Worm (Caenorhabditis elegans) whole organism, L2 larva: ENCODE results near the gene C30G4.4.
"Not testable (repeated sequence)": the region's sequence is repeated elsewhere in the genome, so short reads cannot be mapped to it uniquely, and the experiment has no call there.

ENCODE experiments used
- C34F6.9 ChIP-seq: fragments of 150-350 bp; optimal IDR thresholded peaks from 2 replicates; lab custom pipeline; 2014; ENCODE audit warnings: missing biosample characterization, missing genetic modification characterization
- F13H6.1 ChIP-seq: sonication (generic microtip); optimal IDR thresholded peaks from 2 replicates; lab custom pipeline; 2016; ENCODE audit warnings: missing genetic modification characterization, missing compliant biosample characterization
- R02D3.7 ChIP-seq: fragments of 150-350 bp; optimal IDR thresholded peaks from 2 replicates; lab custom pipeline; 2014; ENCODE audit warnings: missing biosample characterization, missing genetic modification characterization
- Y55F3AM.14 ChIP-seq: fragments of 200-800 bp; sonication (Bioruptor generic); optimal IDR thresholded peaks from 2 replicates; lab custom pipeline; 2018; ENCODE audit warnings: mild to moderate bottlenecking, missing genetic modification characterization, missing compliant biosample characterization
- ZK546.5 ChIP-seq: sonication (generic microtip); optimal IDR thresholded peaks from 2 replicates; lab custom pipeline; 2017; ENCODE audit warnings: missing biosample characterization, missing genetic modification characterization
- alr-1 ChIP-seq: fragments of 150-350 bp; optimal IDR thresholded peaks from 2 replicates; lab custom pipeline; 2014; ENCODE audit warnings: missing biosample characterization, missing genetic modification characterization
- aly-2 ChIP-seq: fragments of 150-350 bp; optimal IDR thresholded peaks from 2 replicates; lab custom pipeline; 2014; ENCODE audit warnings: missing biosample characterization, missing genetic modification characterization
- ama-1 ChIP-seq: fragments of 150-350 bp; optimal IDR thresholded peaks from 2 replicates; lab custom pipeline; 2018; ENCODE audit warnings: inconsistent platforms
- ceh-16 ChIP-seq: fragments of 150-350 bp; optimal IDR thresholded peaks from 2 replicates; lab custom pipeline; 2014; ENCODE audit warnings: missing biosample characterization, missing genetic modification characterization
- ceh-82 ChIP-seq: fragments of 150-350 bp; optimal IDR thresholded peaks from 2 replicates; lab custom pipeline; 2014; ENCODE audit warnings: missing biosample characterization, missing genetic modification characterization
- egl-27 ChIP-seq: sonication (generic microtip); optimal IDR thresholded peaks from 3 replicates; lab custom pipeline; 2017; ENCODE audit warnings: missing biosample characterization, missing genetic modification reagents, missing genetic modification characterization
- gmeb-1 ChIP-seq: fragments of 150-350 bp; optimal IDR thresholded peaks from 2 replicates; lab custom pipeline; 2014; ENCODE audit warnings: missing biosample characterization, missing genetic modification characterization
- lin-11 ChIP-seq: fragments of 150-350 bp; sonication (generic microtip); optimal IDR thresholded peaks from 2 replicates; lab custom pipeline; 2014; ENCODE audit warnings: missing biosample characterization, missing genetic modification characterization, inconsistent platforms, mixed read lengths
- lin-13 ChIP-seq: fragments of 150-350 bp; optimal IDR thresholded peaks from 2 replicates; lab custom pipeline; 2014; ENCODE audit warnings: missing biosample characterization, missing genetic modification reagents, missing genetic modification characterization
- lin-39 ChIP-seq: fragments of 150-350 bp; optimal IDR thresholded peaks from 2 replicates; lab custom pipeline; 2014; ENCODE audit warnings: missing biosample characterization, missing genetic modification reagents, missing genetic modification characterization
- mab-5 ChIP-seq: fragments of 150-350 bp; optimal IDR thresholded peaks from 2 replicates; lab custom pipeline; 2014; ENCODE audit warnings: missing biosample characterization, missing genetic modification characterization
- mbf-1 ChIP-seq: sonication (generic microtip); optimal IDR thresholded peaks from 2 replicates; lab custom pipeline; 2017; ENCODE audit warnings: missing biosample characterization, missing genetic modification characterization
- nhr-11 ChIP-seq: fragments of 150-350 bp; optimal IDR thresholded peaks from 2 replicates; lab custom pipeline; 2014; ENCODE audit warnings: missing biosample characterization, missing genetic modification characterization
- nhr-12 ChIP-seq: fragments of 150-350 bp; optimal IDR thresholded peaks from 2 replicates; lab custom pipeline; 2014; ENCODE audit warnings: missing biosample characterization, missing genetic modification characterization
- nhr-129 ChIP-seq: fragments of 150-350 bp; optimal IDR thresholded peaks from 2 replicates; lab custom pipeline; 2014; ENCODE audit warnings: missing biosample characterization, missing genetic modification characterization
- nhr-23 ChIP-seq: fragments of 150-350 bp; optimal IDR thresholded peaks from 2 replicates; lab custom pipeline; 2014; ENCODE audit warnings: missing biosample characterization, missing genetic modification reagents, missing genetic modification characterization
- nhr-77 ChIP-seq: fragments of 150-350 bp; optimal IDR thresholded peaks from 2 replicates; lab custom pipeline; 2014; ENCODE audit warnings: missing biosample characterization, missing genetic modification characterization
- peb-1 ChIP-seq: fragments of 150-350 bp; optimal IDR thresholded peaks from 2 replicates; lab custom pipeline; 2014; ENCODE audit warnings: missing biosample characterization, missing genetic modification characterization
- sem-4 ChIP-seq: fragments of 150-350 bp; optimal IDR thresholded peaks from 2 replicates; lab custom pipeline; 2014; ENCODE audit warnings: missing biosample characterization, missing genetic modification reagents, missing genetic modification characterization
- skn-1 ChIP-seq: sonication (generic microtip); optimal IDR thresholded peaks from 2 replicates; lab custom pipeline; 2017; ENCODE audit warnings: missing biosample characterization, missing genetic modification characterization
- sma-3 ChIP-seq: sonication (generic microtip); optimal IDR thresholded peaks from 2 replicates; lab custom pipeline; 2016; ENCODE audit warnings: missing genetic modification reagents, missing genetic modification characterization, missing compliant biosample characterization
- sma-9 ChIP-seq, 2 experiments: fragments of 150-350 bp in 1 of 2; sonication (generic microtip) in 1 of 2; optimal IDR thresholded peaks; 2 replicates each; lab custom pipeline; 2014 to 2016; ENCODE audit warnings: missing genetic modification characterization in 2 of 2, mild to moderate bottlenecking in 1 of 2, missing biosample characterization in 1 of 2, missing compliant biosample characterization in 1 of 2, missing genetic modification reagents in 1 of 2, moderate library complexity in 1 of 2
- unc-39 ChIP-seq: fragments of 150-350 bp; optimal IDR thresholded peaks from 2 replicates; lab custom pipeline; 2014; ENCODE audit warnings: missing biosample characterization, missing genetic modification characterization
- unc-55 ChIP-seq: fragments of 150-350 bp; sonication (generic microtip); optimal IDR thresholded peaks from 3 replicates; lab custom pipeline; 2014; ENCODE audit warnings: missing biosample characterization, missing genetic modification reagents, missing genetic modification characterization
- unc-62 ChIP-seq: fragments of 150-350 bp; optimal IDR thresholded peaks from 2 replicates; lab custom pipeline; 2014; ENCODE audit warnings: missing biosample characterization, missing genetic modification reagents, missing genetic modification characterization
- zag-1 ChIP-seq: fragments of 150-350 bp; optimal IDR thresholded peaks from 2 replicates; lab custom pipeline; 2014; ENCODE audit warnings: missing biosample characterization, missing genetic modification characterization
- ztf-1 ChIP-seq: fragments of 200-800 bp; sonication (Bioruptor generic); conservative IDR thresholded peaks from 2 replicates; pipeline ENCODE4 v1.3.6; 2022; ENCODE audit warnings: missing genetic modification characterization, missing compliant biosample characterization
- ztf-11 ChIP-seq: sonication (generic microtip); optimal IDR thresholded peaks from 2 replicates; lab custom pipeline; 2017; ENCODE audit warnings: missing biosample characterization, missing genetic modification characterization
- ztf-4 ChIP-seq: fragments of 150-350 bp; optimal IDR thresholded peaks from 2 replicates; lab custom pipeline; 2014; ENCODE audit warnings: missing biosample characterization, missing genetic modification characterization

Gene C30G4.4

ce11 chrX:17072088-17072487, at the start of gene C30G4.4:
TSS of gene C30G4.4 (minus strand) at chrX:17072188.
- no peak for TF ChIP-seq gmeb-1 (tag; lab: Kevin White, UChicago)
- no peak for TF ChIP-seq nhr-12 (tag; lab: Kevin White, UChicago)
- TF ChIP-seq ceh-16 (tag; lab: Kevin White, UChicago): no peak
- no peak for TF ChIP-seq mbf-1 (tag; lab: Kevin White, UChicago)
- no peak for TF ChIP-seq sem-4 (tag; lab: Kevin White, UChicago)
- TF ChIP-seq Y55F3AM.14: no peak
- no peak for TF ChIP-seq ztf-1 (GFP tag; lab: Robert Waterston, UW)
- TF ChIP-seq alr-1: no peak
- no peak for TF ChIP-seq lin-39 (tag; lab: Kevin White, UChicago)
- no peak for TF ChIP-seq egl-27 (tag; lab: Kevin White, UChicago)
- no peak for TF ChIP-seq unc-62 (GFP tag; lab: Kevin White, UChicago)
- TF ChIP-seq nhr-11 (tag; lab: Kevin White, UChicago): no peak
- no peak for TF ChIP-seq nhr-77 (tag; lab: Kevin White, UChicago)
- TF ChIP-seq ZK546.5 (tag; lab: Kevin White, UChicago): no peak
- TF ChIP-seq, all 48 proteins: peak for 0

ce11 chrX:17117359-17117758, 45.4 kb upstream of the C30G4.4 start, which contains the start of gene K09E3.2:
TSS of gene K09E3.2 (plus strand) at chrX:17117659.
- not testable (repeated sequence) for TF ChIP-seq ztf-4 (tag; lab: Kevin White, UChicago); Y55F3AM.14; ztf-1 (GFP tag; lab: Robert Waterston, UW)

- no peak for TF ChIP-seq sma-3 (GFP tag; lab: Kevin White, UChicago)
- TF ChIP-seq ceh-82 (tag; lab: Kevin White, UChicago): no peak
- TF ChIP-seq lin-13 (GFP tag; lab: Kevin White, UChicago): no peak
- TF ChIP-seq nhr-77 (tag; lab: Kevin White, UChicago): no peak
- no peak for TF ChIP-seq sma-9 (GFP tag; optimal IDR thresholded peaks at IDR 0.05; lab: Kevin White, UChicago)
- TF ChIP-seq sma-9 (tag; optimal IDR thresholded peaks at IDR 0.05; lab: Kevin White, UChicago): no peak
- no peak for TF ChIP-seq unc-39 (tag; lab: Kevin White, UChicago)
- TF ChIP-seq, all 48 proteins: peak for 0
Measured at ce11 chrX:17115089-17115488, 43.1 kb upstream of the C30G4.4 start, which contains the start of gene lido-6. TSS of gene lido-6 (minus strand) at chrX:17115189.

ce11 chrX:17110555-17110954, 38.6 kb upstream of the C30G4.4 start, which contains the start of gene lido-5:
TSS of gene lido-5 (minus strand) at chrX:17110655.
- TF ChIP-seq peb-1 (no peak), unc-62 (GFP tag; lab: Kevin White, UChicago) (no peak), nhr-12 (tag; lab: Kevin White, UChicago) (no peak), unc-55 (GFP tag; lab: Kevin White, UChicago) (no peak), lin-11 (no peak), sma-3 (GFP tag; lab: Kevin White, UChicago) (no peak), lin-13 (GFP tag; lab: Kevin White, UChicago) (no peak), egl-27 (tag; lab: Kevin White, UChicago) (no peak)

- TF ChIP-seq zag-1 (tag; lab: Kevin White, UChicago) (no peak), F13H6.1 (tag; lab: Kevin White, UChicago) (no peak), sma-3 (GFP tag; lab: Kevin White, UChicago) (no peak), alr-1 (no peak), C34F6.9 (tag; lab: Kevin White, UChicago) (no peak), mab-5 (no peak)
- TF ChIP-seq, all 48 proteins: peak for 0
Measured at ce11 chrX:17107670-17108069, 35.7 kb upstream of the C30G4.4 start, which contains the start of gene lido-4. TSS of gene lido-4 (minus strand) at chrX:17107770.

ce11 chrX:17100656-17101055, 28.7 kb upstream of the C30G4.4 start, which contains the start of gene lido-2:
TSS of gene lido-2 (minus strand) at chrX:17100756.
- TF ChIP-seq ceh-16 (tag; lab: Kevin White, UChicago): no peak
- TF ChIP-seq R02D3.7 (tag; lab: Kevin White, UChicago): no peak
- TF ChIP-seq ZK546.5 (tag; lab: Kevin White, UChicago): no peak
- no peak for TF ChIP-seq ama-1 (lab: Kevin White, UChicago)
- no peak for TF ChIP-seq skn-1 (tag; lab: Kevin White, UChicago)
- no peak for TF ChIP-seq lin-11
- TF ChIP-seq unc-55 (GFP tag; lab: Kevin White, UChicago): no peak
- TF ChIP-seq ztf-11 (tag; lab: Kevin White, UChicago): no peak
- no peak for TF ChIP-seq nhr-23 (tag; lab: Kevin White, UChicago)
- TF ChIP-seq nhr-129 (tag; lab: Kevin White, UChicago): no peak
- no peak for TF ChIP-seq aly-2 (tag; lab: Kevin White, UChicago)
